Worm (Caenorhabditis elegans) whole organism, L3 larva: ENCODE measurements around the gene F19G12.9.

Source experiments
- elt-2 ChIP-seq: sonication (generic microtip); optimal IDR thresholded peaks from 2 replicates; lab custom pipeline; 2016; ENCODE audit warnings: missing genetic modification reagents, mild to moderate bottlenecking, missing genetic modification characterization, missing compliant biosample characterization
- elt-3 ChIP-seq, 3 experiments: fragments of 150-350 bp in 1 of 3; sonication (generic microtip) in 2 of 3; optimal IDR thresholded peaks; 2 replicates in 2 of 3; 4 replicates in 1 of 3; lab custom pipeline; 2014 to 2017; ENCODE audit warnings: missing biosample characterization in 3 of 3, missing genetic modification characterization in 3 of 3
- mdl-1 ChIP-seq: fragments of 150-350 bp; optimal IDR thresholded peaks from 2 replicates; lab custom pipeline; 2014; ENCODE audit warnings: missing biosample characterization, missing genetic modification characterization
- nhr-11 ChIP-seq: fragments of 150-350 bp; optimal IDR thresholded peaks from 2 replicates; lab custom pipeline; 2014; ENCODE audit warnings: missing biosample characterization, missing genetic modification characterization
- nhr-237 ChIP-seq: fragments of 150-350 bp; optimal IDR thresholded peaks from 2 replicates; lab custom pipeline; 2014; ENCODE audit warnings: missing biosample characterization, missing genetic modification characterization
- nhr-77 ChIP-seq: fragments of 150-350 bp; optimal IDR thresholded peaks from 2 replicates; lab custom pipeline; 2014; ENCODE audit warnings: missing biosample characterization, missing genetic modification characterization
- tbx-2 ChIP-seq: sonication (generic microtip); optimal IDR thresholded peaks from 2 replicates; lab custom pipeline; 2016; ENCODE audit warnings: mild to moderate bottlenecking, missing genetic modification characterization, missing compliant biosample characterization

DNA sequence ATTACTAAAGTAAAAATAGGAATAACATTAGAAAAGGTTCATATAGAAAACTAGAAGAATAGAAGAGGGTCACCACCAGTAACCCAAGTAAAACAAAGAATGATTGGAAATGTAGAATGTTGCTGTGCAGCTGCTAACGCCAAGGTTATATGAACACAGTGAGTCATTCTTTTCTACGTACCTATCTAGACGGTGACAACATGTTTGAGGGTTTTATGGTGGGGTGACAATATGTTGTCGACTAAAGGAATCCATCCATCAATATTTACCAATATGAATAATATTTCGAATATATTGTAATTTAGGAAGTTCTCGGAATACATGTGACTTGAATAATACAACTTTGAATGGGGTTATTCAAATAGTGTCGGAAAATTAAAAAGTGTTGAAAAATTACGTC is 17.8 kb upstream of the F19G12.9 start, which contains the start of gene ZK402.5:
- TF ChIP-seq nhr-11 (no peak), mdl-1 (tag; lab: Kevin White, UChicago) (no peak), nhr-77 (tag; lab: Kevin White, UChicago) (no peak), elt-3 (tag; optimal IDR thresholded peaks at IDR 0.05; lab: Kevin White, UChicago) (no peak), nhr-237 (tag; lab: Kevin White, UChicago) (no peak), tbx-2 (tag; lab: Kevin White, UChicago) (no peak), elt-2 (tag; lab: Kevin White, UChicago) (no peak)
